Fruit fly (Drosophila melanogaster): Measurements from ENCODE around the gene CG6836.

DNA sequence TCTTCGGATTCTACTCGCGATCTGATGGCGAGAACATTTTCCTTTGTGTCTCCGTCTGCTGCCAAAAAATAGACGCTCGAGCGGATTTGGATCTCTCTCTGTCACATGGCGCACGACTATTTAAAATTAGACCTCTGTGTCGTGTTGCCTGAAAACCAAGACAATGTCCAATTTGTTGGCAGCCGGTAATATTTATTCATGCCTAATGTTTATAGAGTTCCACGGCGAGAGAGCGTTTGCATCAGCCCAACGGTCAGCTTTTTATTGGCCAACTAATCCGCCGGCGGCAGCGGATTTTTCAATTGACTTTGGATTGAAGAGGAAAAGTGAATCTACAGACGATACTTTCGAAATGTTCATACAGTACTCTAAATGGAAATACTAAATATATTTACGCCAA lies 52.8 kb downstream of the CG6836 start, which contains the start of gene SmydA-2:
- TF ChIP-seq OdsH (GFP tag; optimal IDR thresholded peaks at IDR 0.05) = no peak
- TF ChIP-seq salr (GFP tag; optimal IDR thresholded peaks at IDR 0.05) = no peak
- no peak for TF ChIP-seq fd85E (GFP tag; optimal IDR thresholded peaks at IDR 0.05)
- TF ChIP-seq CG16779 (tag; optimal IDR thresholded peaks at IDR 0.05) = no peak
- TF ChIP-seq CG15336 (GFP tag; IDR thresholded peaks at IDR 0.05) = no peak
- no peak for TF ChIP-seq eg (GFP tag; IDR thresholded peaks at IDR 0.05)
- no peak for TF ChIP-seq CG10631 (GFP tag; optimal IDR thresholded peaks at IDR 0.05)
- no peak for TF ChIP-seq CG11294 (GFP tag; IDR thresholded peaks at IDR 0.05)
- no peak for TF ChIP-seq CG6792 (GFP tag; optimal IDR thresholded peaks at IDR 0.05)
- no peak for TF ChIP-seq CG8632 (GFP tag; optimal IDR thresholded peaks at IDR 0.05)
- TF ChIP-seq Hr39 (GFP tag; optimal IDR thresholded peaks at IDR 0.05) = no peak
- no peak for TF ChIP-seq CG32006 (GFP tag; optimal IDR thresholded peaks at IDR 0.05)
- TF ChIP-seq Hr38 (GFP tag; optimal IDR thresholded peaks at IDR 0.05) = no peak
